Fruit fly (Drosophila melanogaster): ENCODE data around the gene CG6770.

Gene CG6770

dm6 chr2L:12044613-12045350, 1.1 kb downstream of the CG6770 start, which contains the start of gene CG6785 (continued):
- TF ChIP-seq gsb-n (tag; optimal IDR thresholded peaks at IDR 0.05) (peak; percentile 88), CG10274 (GFP tag; optimal IDR thresholded peaks at IDR 0.05) (peak; percentile 48), amos (GFP tag; IDR thresholded peaks at IDR 0.05; ENCODE audit: partially characterized antibody) (no peak; the same call in 1 of the 2 replicates), aop (GFP tag; IDR thresholded peaks at IDR 0.05) (no peak), CG9817 (tag; optimal IDR thresholded peaks at IDR 0.05) (peak; percentile 56), CG13287 (GFP tag; IDR thresholded peaks at IDR 0.05; ENCODE audit: partially characterized antibody) (peak; percentile 15; the same call in 1 of the 2 replicates), CG6175 (GFP tag; IDR thresholded peaks at IDR 0.05) (no peak), gro (GFP tag; optimal IDR thresholded peaks at IDR 0.05) (peak; percentile 85), CG11456 (GFP tag; IDR thresholded peaks at IDR 0.05) (peak; percentile 65; the same call in 2 of the 3 replicates), Sox100B (GFP tag; optimal IDR thresholded peaks at IDR 0.05) (peak; percentile 90), Fer3 (tag; optimal IDR thresholded peaks at IDR 0.05) (peak; percentile 76), CG18764 (GFP tag; optimal IDR thresholded peaks at IDR 0.05) (peak; percentile 87), CG12155 (GFP tag; optimal IDR thresholded peaks at IDR 0.05) (peak; percentile 58), CG2712 (tag; optimal IDR thresholded peaks at IDR 0.05) (peak; percentile 70), zfh2 (GFP tag; optimal IDR thresholded peaks at IDR 0.05) (no peak), D19A (tag; optimal IDR thresholded peaks at IDR 0.05) (peak; percentile 67), CG1602 (GFP tag; optimal IDR thresholded peaks at IDR 0.05) (peak; percentile 65), cwo (GFP tag; optimal IDR thresholded peaks at IDR 0.05) (peak; percentile 60), CG8089 (GFP tag; optimal IDR thresholded peaks at IDR 0.05) (peak; percentile 88), PHDP (tag; optimal IDR thresholded peaks at IDR 0.05) (peak; percentile 89), CG17328 (GFP tag; IDR thresholded peaks at IDR 0.05) (peak; percentile 59), tx (GFP tag; optimal IDR thresholded peaks at IDR 0.05) (peak; percentile 69), CG2120 (GFP tag; optimal IDR thresholded peaks at IDR 0.05) (peak; percentile 71), peb (GFP tag; IDR thresholded peaks at IDR 0.05) (no peak), hbn (GFP tag; IDR thresholded peaks at IDR 0.05; ENCODE audit: partially characterized antibody) (no peak), crol (GFP tag; IDR thresholded peaks at IDR 0.05) (no peak), CG16813 (GFP tag; IDR thresholded peaks at IDR 0.05; ENCODE audit: partially characterized antibody) (no peak), Fer2 (tag; optimal IDR thresholded peaks at IDR 0.05) (peak; percentile 53), CG12659 (GFP tag; optimal IDR thresholded peaks at IDR 0.05) (peak; percentile 90), Nf-YC (tag; optimal IDR thresholded peaks at IDR 0.05) (peak; percentile 57), CG14050 (GFP tag; IDR thresholded peaks at IDR 0.05) (peak; percentile 69), Xbp1 (GFP tag; optimal IDR thresholded peaks at IDR 0.05) (peak; percentile 51), CG12104 (GFP tag; optimal IDR thresholded peaks at IDR 0.05) (peak; percentile 77), CG5953 (GFP tag; IDR thresholded peaks at IDR 0.05) (peak; percentile 68; the same call in 1 of the 2 replicates), Asciz (GFP tag; optimal IDR thresholded peaks at IDR 0.05) (peak; percentile 98), Pdp1 (GFP tag; optimal IDR thresholded peaks at IDR 0.05) (peak; percentile 63 to 67), Ssrp (tag; optimal IDR thresholded peaks at IDR 0.05) (no peak), CG7839 (tag; optimal IDR thresholded peaks at IDR 0.05) (peak; percentile 64), Dll (GFP tag; IDR thresholded peaks at IDR 0.05; ENCODE audit: partially characterized antibody) (no peak), Dip2 (GFP tag; IDR thresholded peaks at IDR 0.05) (no peak), phol (tag; optimal IDR thresholded peaks at IDR 0.05) (peak; percentile 62), ttk (GFP tag; IDR thresholded peaks at IDR 0.05) (no peak), chn (GFP tag; optimal IDR thresholded peaks at IDR 0.05) (peak; percentile 35), rib (GFP tag; IDR thresholded peaks at IDR 0.05) (no peak; the same call in 1 of the 2 replicates), CG7271 (tag; optimal IDR thresholded peaks at IDR 0.05) (peak; percentile 18), Gsc (GFP tag; IDR thresholded peaks at IDR 0.05) (no peak), HHEX (GFP tag; optimal IDR thresholded peaks at IDR 0.05) (peak; percentile 92), CG11723 (GFP tag; optimal IDR thresholded peaks at IDR 0.05) (peak; percentile 83), org-1 (GFP tag; optimal IDR thresholded peaks at IDR 0.05) (peak; percentile 90)
